Fruit fly (Drosophila melanogaster): ENCODE measurements around the gene bip1.

DNA sequence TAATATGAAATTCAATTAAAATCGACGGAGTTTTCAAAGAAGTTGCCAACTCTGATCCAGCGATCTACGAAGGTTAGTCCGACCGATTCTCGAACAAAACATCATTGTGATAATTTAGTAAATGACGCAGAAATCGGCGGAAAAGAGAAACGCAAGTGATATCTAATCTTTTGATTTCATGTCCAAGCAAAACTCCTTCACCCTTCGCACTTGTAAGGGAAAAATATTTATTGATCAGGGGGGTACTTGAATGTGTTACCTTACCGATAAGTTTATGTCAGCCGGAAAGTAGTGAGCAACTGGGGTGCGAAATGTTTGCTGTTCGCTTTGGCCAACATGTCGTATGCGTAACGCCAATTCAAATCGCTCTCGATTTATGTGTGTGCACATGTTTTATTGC, 38.6 kb upstream of the bip1 start:
- TF ChIP-seq tj (GFP tag; optimal IDR thresholded peaks at IDR 0.05) (no peak), Mnt (GFP tag; optimal IDR thresholded peaks at IDR 0.05) (no peak), CG5204 (GFP tag; optimal IDR thresholded peaks at IDR 0.05) (no peak), Crg-1 (GFP tag; optimal IDR thresholded peaks at IDR 0.05) (no peak), Hr96 (GFP tag; optimal IDR thresholded peaks at IDR 0.05) (no peak), pad (GFP tag; optimal IDR thresholded peaks at IDR 0.05) (no peak), toe (GFP tag; optimal IDR thresholded peaks at IDR 0.05) (no peak), CG7045 (GFP tag; optimal IDR thresholded peaks at IDR 0.05) (no peak), bab1 (GFP tag; optimal IDR thresholded peaks at IDR 0.05) (no peak), CG11617 (GFP tag; optimal IDR thresholded peaks at IDR 0.05) (no peak)
